Fruit fly (Drosophila melanogaster) ovary, adult (tissue): ENCODE data around the gene CG44869.

Experiments
- CG17801 ChIP-seq: fragments of 200-800 bp; optimal IDR thresholded peaks from 2 replicates; lab custom pipeline; 2019; ENCODE audit warnings: missing biosample characterization, mild to moderate bottlenecking, missing genetic modification characterization, moderate library complexity; ENCODE audit not compliant: partially characterized antibody

The CG44869 gene

dm6 chr2L:15425530-15426308 is 7.6 kb upstream of the CG44869 start, which contains the start of gene wor:
Gene wor (minus strand): TSS chr2L:15425580.
- TF ChIP-seq CG17801: no peak

dm6 chr2L:15424135-15424534 is 6.0 kb upstream of the CG44869 start:
- TF ChIP-seq CG17801: no peak

- TF ChIP-seq CG17801: no peak
These were observed 4.3 kb upstream of the CG44869 start for dm6 chr2L:15422501-15422900.

dm6 chr2L:15414068-15414467 is 4.1 kb downstream of the CG44869 start:
- TF ChIP-seq CG17801: no peak

dm6 chr2L:15411858-15412257 is 6.3 kb downstream of the CG44869 start:
- no peak for TF ChIP-seq CG17801

- no peak for TF ChIP-seq CG17801
These were observed 7.9 kb downstream of the CG44869 start for dm6 chr2L:15410250-15410649.

- TF ChIP-seq CG17801: no peak
These were observed 9.1 kb downstream of the CG44869 start for dm6 chr2L:15409108-15409507.

dm6 chr2L:15407514-15407913 is 10.6 kb downstream of the CG44869 start:
- TF ChIP-seq CG17801: no peak

dm6 chr2L:15407021-15407420 is 11.1 kb downstream of the CG44869 start:
- TF ChIP-seq CG17801: no peak

- no peak for TF ChIP-seq CG17801
These were observed 12.2 kb downstream of the CG44869 start for dm6 chr2L:15405919-15406318.

- TF ChIP-seq CG17801: no peak
These were observed 13.6 kb downstream of the CG44869 start for dm6 chr2L:15404540-15404939.

- no peak for TF ChIP-seq CG17801
These were observed 16.3 kb downstream of the CG44869 start for dm6 chr2L:15401860-15402259.

dm6 chr2L:15400306-15400851 is 17.8 kb downstream of the CG44869 start:
- TF ChIP-seq CG17801: no peak

- TF ChIP-seq CG17801: no peak
These were observed 21.4 kb downstream of the CG44869 start for dm6 chr2L:15396796-15397195.

- TF ChIP-seq CG17801: no peak
These were observed 25.8 kb downstream of the CG44869 start for dm6 chr2L:15392371-15392770.

- TF ChIP-seq CG17801: no peak
These were observed 27.7 kb downstream of the CG44869 start for dm6 chr2L:15390421-15390820.

- no peak for TF ChIP-seq CG17801
These were observed 29.2 kb downstream of the CG44869 start for dm6 chr2L:15388980-15389379.

- TF ChIP-seq CG17801: no peak
These were observed 30.1 kb downstream of the CG44869 start for dm6 chr2L:15387886-15388605.
